Worm (Caenorhabditis elegans) whole organism, L1 larva: ENCODE data around the gene K04A8.19.

ENCODE experiments used
- C34B4.2 ChIP-seq: sonication (generic microtip); optimal IDR thresholded peaks from 2 replicates; lab custom pipeline; 2017; ENCODE audit warnings: mild to moderate bottlenecking, missing genetic modification characterization, missing compliant biosample characterization
- F16B12.6 ChIP-seq: fragments of 150-350 bp; optimal IDR thresholded peaks from 2 replicates; lab custom pipeline; 2014; ENCODE audit warnings: missing biosample characterization, missing genetic modification characterization
- Y116A8C.19 ChIP-seq: sonication (generic microtip); optimal IDR thresholded peaks from 2 replicates; lab custom pipeline; 2016; ENCODE audit warnings: missing compliant biosample characterization, missing genetic modification characterization, borderline replicate concordance
- blmp-1 ChIP-seq: fragments of 150-350 bp; optimal IDR thresholded peaks from 2 replicates; lab custom pipeline; 2014; ENCODE audit warnings: missing biosample characterization, missing genetic modification characterization
- ceh-8 ChIP-seq: fragments of 200-800 bp; sonication (Bioruptor generic); optimal IDR thresholded peaks from 2 replicates; lab custom pipeline; 2018; ENCODE audit warnings: mild to moderate bottlenecking, missing genetic modification characterization, moderate library complexity, missing compliant biosample characterization
- ceh-82 ChIP-seq, 3 experiments: fragments of 150-350 bp in 1 of 3; sonication (generic microtip) in 2 of 3; optimal IDR thresholded peaks; 2 replicates each; lab custom pipeline; 2014 to 2017; ENCODE audit warnings: missing biosample characterization in 3 of 3, missing genetic modification characterization in 3 of 3
- ceh-90 ChIP-seq: sonication (generic microtip); optimal IDR thresholded peaks from 2 replicates; lab custom pipeline; 2016; ENCODE audit warnings: missing genetic modification characterization, missing compliant biosample characterization
- dpl-1 ChIP-seq, 3 experiments: fragments of 150-350 bp in 2 of 3; sonication (generic microtip) in 1 of 3; optimal IDR thresholded peaks; 2 replicates each; lab custom pipeline; 2014 to 2017; ENCODE audit warnings: missing biosample characterization in 3 of 3, missing genetic modification characterization in 3 of 3, missing genetic modification reagents in 3 of 3
- efl-1 ChIP-seq, 4 experiments: fragments of 150-350 bp; optimal IDR thresholded peaks in 3 of 4; peaks in 1 of 4; 1 replicate in 1 of 4; 2 replicates in 3 of 4; lab custom pipeline; 2014; ENCODE audit warnings: missing biosample characterization in 2 of 4, missing genetic modification characterization in 2 of 4, missing genetic modification reagents in 2 of 4
- efl-3 ChIP-seq: fragments of 200-800 bp; sonication (Bioruptor generic); optimal IDR thresholded peaks from 2 replicates; lab custom pipeline; 2018; ENCODE audit warnings: mild to moderate bottlenecking, missing genetic modification characterization, missing compliant biosample characterization
- egl-13 ChIP-seq: sonication (generic microtip); optimal IDR thresholded peaks from 2 replicates; lab custom pipeline; 2016; ENCODE audit warnings: missing genotype, missing genetic modification reagents, missing genetic modification characterization, missing compliant biosample characterization
- elt-2 ChIP-seq: sonication (generic microtip); optimal IDR thresholded peaks from 2 replicates; lab custom pipeline; 2016; ENCODE audit warnings: missing genetic modification characterization, mild to moderate bottlenecking, inconsistent platforms, missing compliant biosample characterization, missing genetic modification reagents
- elt-3 ChIP-seq, 6 experiments: fragments of 150-350 bp in 1 of 6; sonication (generic microtip); optimal IDR thresholded peaks; 2 replicates each; lab custom pipeline; 2017 to 2018; ENCODE audit warnings: missing biosample characterization in 6 of 6, missing genetic modification characterization in 6 of 6, inconsistent platforms in 1 of 6
- ets-5 ChIP-seq: fragments of 200-800 bp; sonication (Bioruptor generic); IDR thresholded peaks from 2 replicates; pipeline ENCODE4 v1.3.6; 2022; ENCODE audit warnings: missing genetic modification characterization, missing compliant biosample characterization
- fkh-10 ChIP-seq: sonication (generic microtip); optimal IDR thresholded peaks from 2 replicates; lab custom pipeline; 2017; ENCODE audit warnings: missing biosample characterization, missing genetic modification reagents, missing genetic modification characterization
- fkh-8 ChIP-seq: sonication (generic microtip); optimal IDR thresholded peaks from 2 replicates; lab custom pipeline; 2016; ENCODE audit warnings: mild to moderate bottlenecking, missing genetic modification characterization, missing compliant biosample characterization
- grh-1 ChIP-seq: fragments of 200-800 bp; sonication (Bioruptor generic); IDR thresholded peaks from 2 replicates; pipeline ENCODE4 v1.3.6; 2022; ENCODE audit warnings: missing genetic modification reagents, missing genetic modification characterization, missing compliant biosample characterization
- hlh-17 ChIP-seq: fragments of 200-800 bp; sonication (Bioruptor generic); optimal IDR thresholded peaks from 2 replicates; lab custom pipeline; 2018; ENCODE audit warnings: missing genetic modification characterization, mild to moderate bottlenecking, missing compliant biosample characterization, moderate library complexity, borderline replicate concordance
- irx-1 ChIP-seq: sonication (generic microtip); optimal IDR thresholded peaks from 2 replicates; lab custom pipeline; 2016; ENCODE audit warnings: missing genetic modification characterization, missing compliant biosample characterization
- jun-1 ChIP-seq: fragments of 150-350 bp; optimal IDR thresholded peaks from 2 replicates; lab custom pipeline; 2014; ENCODE audit warnings: missing biosample characterization, missing genetic modification reagents, missing genetic modification characterization
- lin-13 ChIP-seq: fragments of 150-350 bp; optimal IDR thresholded peaks from 2 replicates; lab custom pipeline; 2014; ENCODE audit warnings: missing biosample characterization, missing genetic modification reagents, missing genetic modification characterization
- lin-14 ChIP-seq: fragments of 200-800 bp; sonication (Bioruptor generic); optimal IDR thresholded peaks from 2 replicates; lab custom pipeline; 2018; ENCODE audit warnings: mild to moderate bottlenecking, missing genetic modification characterization, moderate library complexity, missing compliant biosample characterization
- lin-15B ChIP-seq: fragments of 150-350 bp; sonication (generic microtip); optimal IDR thresholded peaks from 3 replicates; lab custom pipeline; 2014; ENCODE audit warnings: missing biosample characterization, missing genetic modification characterization
- lin-35 ChIP-seq, 2 experiments: fragments of 150-350 bp; optimal IDR thresholded peaks; 2 replicates each; lab custom pipeline; 2014; ENCODE audit warnings: missing biosample characterization in 2 of 2, missing genetic modification characterization in 2 of 2, missing genetic modification reagents in 2 of 2
- lir-3 ChIP-seq: sonication (generic microtip); optimal IDR thresholded peaks from 2 replicates; lab custom pipeline; 2016; ENCODE audit warnings: mild to moderate bottlenecking, missing genetic modification characterization, moderate library complexity, missing compliant biosample characterization; ENCODE audit not compliant: poor library complexity
- lsy-2 ChIP-seq, 2 experiments: fragments of 150-350 bp; optimal IDR thresholded peaks; 2 replicates each; lab custom pipeline; 2014; ENCODE audit warnings: missing biosample characterization in 2 of 2, missing genetic modification characterization in 2 of 2
- mdl-1 ChIP-seq, 2 experiments: fragments of 150-350 bp; optimal IDR thresholded peaks; 2 replicates each; lab custom pipeline; 2014 to 2017; ENCODE audit warnings: missing biosample characterization in 2 of 2, missing genetic modification characterization in 2 of 2, inconsistent platforms in 1 of 2
- mep-1 ChIP-seq: fragments of 150-350 bp; optimal IDR thresholded peaks from 2 replicates; lab custom pipeline; 2014; ENCODE audit warnings: missing biosample characterization, missing genetic modification characterization
- nhr-11 ChIP-seq: fragments of 150-350 bp; optimal IDR thresholded peaks from 2 replicates; lab custom pipeline; 2014; ENCODE audit warnings: missing biosample characterization, missing genetic modification characterization
- nhr-19 ChIP-seq: fragments of 200-800 bp; sonication (Bioruptor generic); conservative IDR thresholded peaks from 2 replicates; pipeline ENCODE4 v1.3.6; 2022; ENCODE audit warnings: missing genetic modification characterization, missing compliant biosample characterization
- nhr-20 ChIP-seq: sonication (generic microtip); optimal IDR thresholded peaks from 2 replicates; lab custom pipeline; 2016; ENCODE audit warnings: mild to moderate bottlenecking, missing genetic modification characterization, missing compliant biosample characterization
- nhr-28 ChIP-seq: fragments of 150-350 bp; optimal IDR thresholded peaks from 2 replicates; lab custom pipeline; 2014; ENCODE audit warnings: missing biosample characterization, missing genetic modification characterization
- nhr-47 ChIP-seq: sonication (generic microtip); optimal IDR thresholded peaks from 2 replicates; lab custom pipeline; 2016; ENCODE audit warnings: mild to moderate bottlenecking, missing genetic modification characterization, moderate library complexity, missing compliant biosample characterization
- nhr-71 ChIP-seq: sonication (generic microtip); optimal IDR thresholded peaks from 2 replicates; lab custom pipeline; 2016; ENCODE audit warnings: mild to moderate bottlenecking, missing genetic modification characterization, moderate library complexity, missing compliant biosample characterization
- nhr-77 ChIP-seq: fragments of 150-350 bp; optimal IDR thresholded peaks from 2 replicates; lab custom pipeline; 2014; ENCODE audit warnings: missing biosample characterization, missing genetic modification characterization
- nhr-84 ChIP-seq: sonication (generic microtip); optimal IDR thresholded peaks from 2 replicates; lab custom pipeline; 2017; ENCODE audit warnings: missing biosample characterization, missing genetic modification characterization
- nhr-85 ChIP-seq: sonication (generic microtip); peaks from one replicate; lab custom pipeline; 2016; ENCODE audit warnings: missing genetic modification characterization, inconsistent platforms, missing compliant biosample characterization
- nhr-90 ChIP-seq: sonication (generic microtip); optimal IDR thresholded peaks from 2 replicates; lab custom pipeline; 2016; ENCODE audit warnings: mild to moderate bottlenecking, missing genetic modification characterization, missing compliant biosample characterization; ENCODE audit not compliant: poor library complexity
- pqm-1 ChIP-seq: sonication (generic microtip); optimal IDR thresholded peaks from 3 replicates; lab custom pipeline; 2017; ENCODE audit warnings: missing biosample characterization, missing genetic modification characterization
- snpc-4 ChIP-seq: fragments of 150-350 bp; optimal IDR thresholded peaks from 2 replicates; lab custom pipeline; 2014; ENCODE audit warnings: missing biosample characterization, missing genetic modification characterization
- snu-23 ChIP-seq: sonication (generic microtip); optimal IDR thresholded peaks from 2 replicates; lab custom pipeline; 2016; ENCODE audit warnings: missing genetic modification characterization, missing compliant biosample characterization
- sox-4 ChIP-seq: sonication (generic microtip); optimal IDR thresholded peaks from 2 replicates; lab custom pipeline; 2016; ENCODE audit warnings: missing genetic modification characterization, missing compliant biosample characterization
- swsn-7 ChIP-seq: sonication (generic microtip); optimal IDR thresholded peaks from 2 replicates; lab custom pipeline; 2016; ENCODE audit warnings: missing genetic modification characterization, missing compliant biosample characterization
- tbx-2 ChIP-seq: sonication (generic microtip); optimal IDR thresholded peaks from 2 replicates; lab custom pipeline; 2016; ENCODE audit warnings: missing genetic modification characterization, missing compliant biosample characterization
- unc-86 ChIP-seq: sonication (generic microtip); optimal IDR thresholded peaks from 2 replicates; lab custom pipeline; 2016; ENCODE audit warnings: missing genetic modification characterization, missing compliant biosample characterization
- vab-15 ChIP-seq: sonication (generic microtip); optimal IDR thresholded peaks from 2 replicates; lab custom pipeline; 2017; ENCODE audit warnings: missing genotype, mild to moderate bottlenecking, missing genetic modification characterization, missing compliant biosample characterization
- zip-4 ChIP-seq: fragments of 200-800 bp; sonication (Bioruptor generic); optimal IDR thresholded peaks from 2 replicates; lab custom pipeline; 2018; ENCODE audit warnings: mild to moderate bottlenecking, missing genetic modification characterization, moderate library complexity, missing compliant biosample characterization
- ztf-11 ChIP-seq, 2 experiments: sonication (generic microtip); optimal IDR thresholded peaks; 2 replicates each; lab custom pipeline; 2016 to 2017; ENCODE audit warnings: missing genetic modification characterization in 2 of 2, missing biosample characterization in 1 of 2, missing compliant biosample characterization in 1 of 2

Gene K04A8.19

DNA sequence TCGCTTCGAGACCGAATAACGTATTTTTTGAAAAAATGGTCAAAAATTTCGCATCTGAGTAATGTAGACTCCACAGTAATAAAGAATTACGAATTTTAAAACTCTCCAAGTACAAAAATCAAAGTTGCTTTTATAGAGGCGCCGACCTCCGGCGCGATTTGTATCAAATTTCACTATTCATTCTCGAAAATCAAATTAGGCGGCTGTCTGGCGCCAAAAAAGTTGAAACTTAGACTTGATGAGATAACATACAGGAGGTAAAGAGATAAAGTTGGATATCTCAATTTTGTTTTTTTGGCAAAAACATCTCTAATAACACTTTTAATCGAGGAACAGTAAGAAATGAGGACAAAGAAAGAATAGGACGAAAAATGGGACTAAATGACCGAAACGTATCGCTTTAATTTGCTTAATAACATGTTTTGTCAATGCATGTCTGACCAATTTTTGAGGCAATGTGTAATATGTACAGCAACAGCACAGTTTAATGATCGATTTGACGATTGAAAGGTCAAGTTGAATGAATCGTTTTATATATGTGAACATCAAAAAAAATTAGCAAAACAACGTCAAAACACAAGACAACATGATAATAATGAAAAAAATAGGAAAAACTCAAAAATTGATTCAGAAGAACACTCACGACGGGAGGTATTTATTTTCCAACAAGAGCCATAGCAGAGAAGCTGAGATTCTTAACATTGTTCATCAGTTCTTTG, 47.8 kb downstream of the K04A8.19 start:
- TF ChIP-seq elt-3 (tag; optimal IDR thresholded peaks at IDR 0.05; lab: Kevin White, UChicago) (peak in 1 of 6 experiments; percentile 51), fkh-8 (no peak), blmp-1 (tag; lab: Kevin White, UChicago) (peak; percentile 95), hlh-17 (no peak)

DNA sequence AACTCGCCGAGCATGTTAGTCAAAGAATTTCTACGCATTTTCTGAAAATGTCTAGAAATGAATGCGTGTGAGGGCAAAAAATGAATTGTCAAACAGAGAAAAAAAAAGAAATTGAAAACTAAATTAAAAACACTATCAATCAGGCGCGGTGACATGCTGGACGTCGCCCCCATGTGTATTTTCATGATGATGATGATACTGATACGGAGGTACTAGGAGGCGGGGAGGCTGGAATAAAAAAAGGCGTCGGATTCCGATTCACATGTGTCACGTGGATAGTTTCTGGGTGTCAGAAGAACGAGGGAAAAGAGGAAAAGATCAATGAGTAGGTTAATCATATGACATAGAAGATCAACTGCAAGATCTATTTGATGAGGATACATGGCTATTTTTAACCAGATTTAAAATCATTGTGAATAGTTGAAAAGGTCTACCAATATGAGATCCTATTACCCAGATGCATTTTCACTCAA, 48.8 kb downstream of the K04A8.19 start, which contains the start of gene W01A11.7:
W01A11.7 (minus strand) TSS at position 51 of the 473 bp plus-strand sequence.
- TF ChIP-seq ceh-82 (tag; optimal IDR thresholded peaks at IDR 0.05; lab: Kevin White, UChicago) (peak in 1 of 3 experiments; percentile 10), nhr-28 (no peak), mep-1 (peak; percentile 52), nhr-85 (peak; percentile 99), unc-86 (tag; lab: Kevin White, UChicago) (no peak), swsn-7 (tag; lab: Kevin White, UChicago) (no peak), fkh-10 (GFP tag; lab: Kevin White, UChicago) (no peak), F16B12.6 (tag; lab: Kevin White, UChicago) (no peak), nhr-77 (tag; lab: Kevin White, UChicago) (no peak), lin-13 (peak; percentile 37), lin-35 (GFP tag; optimal IDR thresholded peaks at IDR 0.05; lab: Kevin White, UChicago) (peak in 1 of 2 experiments; percentile 63), grh-1 (GFP tag; lab: Robert Waterston, UW) (peak; percentile 64), C34B4.2 (tag; lab: Kevin White, UChicago) (no peak), efl-3 (GFP tag; lab: Kevin White, UChicago) (no peak), nhr-47 (peak; percentile 45), Y116A8C.19 (tag; lab: Kevin White, UChicago) (no peak), nhr-71 (tag; lab: Kevin White, UChicago) (peak; percentile 90), ztf-11 (tag; optimal IDR thresholded peaks at IDR 0.05; lab: Kevin White, UChicago) (no peak), blmp-1 (tag; lab: Kevin White, UChicago) (peak; percentile 85), lin-15B (tag; lab: Kevin White, UChicago) (no peak), elt-3 (tag; optimal IDR thresholded peaks at IDR 0.05; lab: Kevin White, UChicago) (peak in 4 of 6 experiments; percentile 74 to 91 (median 82)), jun-1 (tag; lab: Kevin White, UChicago) (no peak), efl-1 (optimal IDR thresholded peaks at IDR 0.05; lab: Kevin White, UChicago) (peak in 1 of 2 experiments; percentile 9), efl-1 (GFP tag; optimal IDR thresholded peaks at IDR 0.05 in 1 of 2; lab: Kevin White, UChicago) (peak in 1 of 2 experiments; percentile 92), irx-1 (tag; lab: Kevin White, UChicago) (no peak), vab-15 (tag; lab: Kevin White, UChicago) (peak; percentile 16), tbx-2 (tag; lab: Kevin White, UChicago) (peak; percentile 72), nhr-84 (no peak), dpl-1 (GFP tag; optimal IDR thresholded peaks at IDR 0.05; lab: Kevin White, UChicago) (peak; percentile 13 to 39 (median 34)), nhr-90 (tag; lab: Kevin White, UChicago) (peak; percentile 82), ceh-90 (tag; lab: Kevin White, UChicago) (no peak), snpc-4 (tag; lab: Kevin White, UChicago) (no peak), nhr-11 (tag; lab: Kevin White, UChicago) (no peak), lin-14 (GFP tag; lab: Kevin White, UChicago) (peak; percentile 82), egl-13 (tag; lab: Kevin White, UChicago) (no peak), sox-4 (tag; lab: Kevin White, UChicago) (no peak), ets-5 (GFP tag; lab: Robert Waterston, UW) (no peak), fkh-8 (no peak), snu-23 (peak; percentile 84), mdl-1 (tag; optimal IDR thresholded peaks at IDR 0.05; lab: Kevin White, UChicago) (peak in 1 of 2 experiments; percentile 83), elt-2 (tag; lab: Kevin White, UChicago) (no peak), lir-3 (tag; lab: Kevin White, UChicago) (peak; percentile 13), nhr-19 (GFP tag; lab: Robert Waterston, UW) (peak; percentile 69), lsy-2 (tag; optimal IDR thresholded peaks at IDR 0.05; lab: Kevin White, UChicago) (peak; percentile 8 to 47), ceh-8 (GFP tag; lab: Kevin White, UChicago) (no peak), pqm-1 (tag; lab: Kevin White, UChicago) (no peak), zip-4 (GFP tag; lab: Kevin White, UChicago) (no peak), nhr-20 (peak; percentile 93)
